Worm (Caenorhabditis elegans) whole organism, early embryonic: ENCODE measurements around the gene rmd-6.

Experiments used
- F13C5.2 ChIP-seq: sonication (generic microtip); optimal IDR thresholded peaks from 2 replicates; lab custom pipeline; 2017; ENCODE audit warnings: mild to moderate bottlenecking, missing genetic modification characterization, inconsistent platforms, missing compliant biosample characterization
- aly-1 ChIP-seq: sonication (generic microtip); optimal IDR thresholded peaks from 2 replicates; lab custom pipeline; 2016; ENCODE audit warnings: missing genetic modification characterization, missing compliant biosample characterization
- ama-1 ChIP-seq: fragments of 150-350 bp; optimal IDR thresholded peaks from 2 replicates; lab custom pipeline; 2014
- ets-7 ChIP-seq: sonication (generic microtip); optimal IDR thresholded peaks from 2 replicates; lab custom pipeline; 2016; ENCODE audit warnings: missing genotype, missing genetic modification characterization, missing compliant biosample characterization
- hnd-1 ChIP-seq: sonication (generic microtip); optimal IDR thresholded peaks from 2 replicates; lab custom pipeline; 2016; ENCODE audit warnings: missing genetic modification characterization, missing compliant biosample characterization
- pes-1 ChIP-seq: fragments of 200-800 bp; sonication (Bioruptor generic); IDR thresholded peaks from 2 replicates; pipeline ENCODE4 v1.3.6; 2022; ENCODE audit warnings: missing genetic modification reagents, missing genetic modification characterization, missing compliant biosample characterization
- tra-4 ChIP-seq: sonication (generic microtip); optimal IDR thresholded peaks from 2 replicates; lab custom pipeline; 2017; ENCODE audit warnings: missing genetic modification characterization, missing compliant biosample characterization

ce11 chrIV:5086243-5086960 is 17.8 kb downstream of the rmd-6 start:
- no peak for TF ChIP-seq tra-4 (tag; lab: Kevin White, UChicago)
- TF ChIP-seq ets-7 (tag; lab: Kevin White, UChicago): no peak
- no peak for TF ChIP-seq pes-1
- TF ChIP-seq F13C5.2: no peak
- TF ChIP-seq hnd-1 (tag; lab: Kevin White, UChicago): no peak
- no peak for TF ChIP-seq ama-1
- TF ChIP-seq aly-1 (tag; lab: Kevin White, UChicago): no peak
